Fruit fly (Drosophila melanogaster): ENCODE measurements around the gene CG6813.

DNA sequence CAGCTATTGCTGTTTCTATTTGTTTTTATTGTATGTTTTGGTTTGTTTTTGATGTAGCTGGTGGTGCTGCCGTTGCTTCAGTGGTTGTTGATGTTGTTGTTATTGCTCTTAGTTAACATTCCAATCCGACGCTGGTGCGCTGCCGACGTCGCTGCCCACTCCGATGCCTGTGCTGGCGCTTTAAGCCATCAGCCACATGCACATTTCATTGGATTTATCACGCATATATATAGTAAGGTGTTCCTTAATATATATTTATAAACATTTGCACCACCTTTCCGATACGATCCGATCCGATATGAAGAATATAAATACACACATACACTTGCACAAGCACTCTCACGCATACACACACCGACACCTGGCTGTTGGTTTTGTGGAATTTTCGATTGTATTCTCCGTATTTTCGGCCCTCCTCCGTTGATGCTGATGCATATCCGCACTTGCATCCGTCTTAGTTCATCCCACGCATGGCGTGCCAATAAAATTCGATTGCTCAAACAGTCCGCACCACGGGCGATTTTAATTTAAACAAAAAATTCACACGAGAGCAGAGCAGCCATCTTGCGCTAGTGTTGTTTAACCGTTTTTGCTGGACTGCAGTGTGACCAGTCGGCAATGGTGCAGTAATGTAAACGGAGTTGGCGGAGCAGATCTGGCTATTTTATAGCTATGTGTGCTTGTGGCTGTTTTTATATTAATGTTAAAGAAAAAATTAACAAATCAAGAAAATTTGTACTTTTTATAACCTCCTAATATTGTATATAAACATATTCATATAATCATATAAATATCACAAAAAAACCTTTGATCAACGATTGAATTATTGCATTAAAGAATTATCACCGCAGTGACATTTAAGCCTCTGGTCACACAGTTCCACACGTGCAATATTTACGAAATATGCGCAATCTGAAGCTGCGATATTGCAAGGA lies 23.9 kb upstream of the CG6813 start, which contains the start of the genes Csk and Elp1:
- TF ChIP-seq psq (optimal IDR thresholded peaks at IDR 0.05) (no peak), pan (optimal IDR thresholded peaks at IDR 0.05) (no peak)
